Fruit fly (Drosophila melanogaster): ENCODE measurements around the gene CG9967.

DNA sequence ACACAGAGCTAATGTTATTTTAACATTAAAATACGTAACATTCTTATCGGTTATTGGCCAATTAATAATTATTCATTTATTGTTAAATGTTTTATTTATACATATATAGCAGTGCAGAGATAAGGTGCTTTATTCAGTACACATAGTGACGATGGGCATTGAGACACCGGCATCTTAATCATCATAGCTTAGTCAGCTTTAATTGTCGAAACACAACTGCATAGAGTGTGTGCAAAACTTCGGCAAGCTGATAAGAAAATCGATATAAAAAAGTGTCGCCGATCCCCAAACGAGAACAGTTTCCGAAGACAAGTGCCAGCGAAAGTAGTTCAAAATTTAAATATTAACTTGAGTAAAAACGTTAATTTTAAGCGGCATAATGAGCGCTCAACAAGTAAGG is 49.5 kb downstream of the CG9967 start, which contains the start of gene CG16995:
- no peak for TF ChIP-seq usp (GFP tag; optimal IDR thresholded peaks at IDR 0.05)
- no peak for TF ChIP-seq Abd-B (GFP tag; optimal IDR thresholded peaks at IDR 0.05)
- TF ChIP-seq Rel (GFP tag; optimal IDR thresholded peaks at IDR 0.05) = no peak
- TF ChIP-seq Rel (tag; optimal IDR thresholded peaks at IDR 0.05) = no peak
- TF ChIP-seq Hr83 (GFP tag; optimal IDR thresholded peaks at IDR 0.05; ENCODE audit: poor library complexity, severe bottlenecking) = no peak
- no peak for TF ChIP-seq sv (GFP tag; optimal IDR thresholded peaks at IDR 0.05)

Data from whole organism, wandering third instar larva.